Worm (Caenorhabditis elegans) whole organism, dauer: Measurements from ENCODE around the gene F48F5.6.

ENCODE experiments used
- unc-62 ChIP-seq: sonication (generic microtip); optimal IDR thresholded peaks from 2 replicates; lab custom pipeline; 2017; ENCODE audit warnings: missing biosample characterization, missing genetic modification reagents, missing genetic modification characterization

The F48F5.6 gene

ce11 chrV:20475029-20475428 is 22.0 kb upstream of the F48F5.6 start:
- TF ChIP-seq unc-62 (GFP tag; lab: Kevin White, UChicago): no peak

- TF ChIP-seq unc-62 (GFP tag; lab: Kevin White, UChicago): no peak
Observed at ce11 chrV:20470385-20470784, 17.4 kb upstream of the F48F5.6 start, which contains the start of gene B0250.8. Gene B0250.8 (minus strand): TSS chrV:20470485.

ce11 chrV:20464778-20465177 is 11.8 kb upstream of the F48F5.6 start:
- TF ChIP-seq unc-62 (GFP tag; lab: Kevin White, UChicago): no peak

- no peak for TF ChIP-seq unc-62 (GFP tag; lab: Kevin White, UChicago)
Observed at ce11 chrV:20460808-20461207, 7.8 kb upstream of the F48F5.6 start, which contains the start of gene B0250.18. Gene B0250.18 (minus strand): TSS chrV:20460908.

ce11 chrV:20457155-20457554 is 4.2 kb upstream of the F48F5.6 start:
- TF ChIP-seq unc-62 (GFP tag; lab: Kevin White, UChicago): no peak

ce11 chrV:20455637-20456036 is 2.7 kb upstream of the F48F5.6 start:
- no peak for TF ChIP-seq unc-62 (GFP tag; lab: Kevin White, UChicago)

ce11 chrV:20453811-20454210 is 827 bp upstream of the F48F5.6 start, which contains the start of gene srd-70:
Gene srd-70 (plus strand): TSS chrV:20454111.
- no peak for TF ChIP-seq unc-62 (GFP tag; lab: Kevin White, UChicago)

ce11 chrV:20451793-20452192 is 1.2 kb downstream of the F48F5.6 start:
- TF ChIP-seq unc-62 (GFP tag; lab: Kevin White, UChicago): no peak

- no peak for TF ChIP-seq unc-62 (GFP tag; lab: Kevin White, UChicago)
Observed at ce11 chrV:20445898-20446297, 7.1 kb downstream of the F48F5.6 start.

- TF ChIP-seq unc-62 (GFP tag; lab: Kevin White, UChicago): no peak
Observed at ce11 chrV:20425183-20425400, 27.9 kb downstream of the F48F5.6 start, which contains the start of the genes fce-2 and F48F5.8. Gene fce-2 (plus strand): TSS chrV:20425301. Gene F48F5.8 (plus strand): TSS chrV:20425342.

ce11 chrV:20424229-20425182 is 28.5 kb downstream of the F48F5.6 start:
- TF ChIP-seq unc-62 (GFP tag; lab: Kevin White, UChicago): no peak

ce11 chrV:20423428-20423827 is 29.6 kb downstream of the F48F5.6 start:
- no peak for TF ChIP-seq unc-62 (GFP tag; lab: Kevin White, UChicago)

ce11 chrV:20422738-20423137 is 30.2 kb downstream of the F48F5.6 start:
- no peak for TF ChIP-seq unc-62 (GFP tag; lab: Kevin White, UChicago)

- TF ChIP-seq unc-62 (GFP tag; lab: Kevin White, UChicago): no peak
Observed at ce11 chrV:20419643-20420042, 33.3 kb downstream of the F48F5.6 start.

ce11 chrV:20418768-20419167 is 34.2 kb downstream of the F48F5.6 start:
- no peak for TF ChIP-seq unc-62 (GFP tag; lab: Kevin White, UChicago)

ce11 chrV:20417809-20418208 is 35.2 kb downstream of the F48F5.6 start:
- no peak for TF ChIP-seq unc-62 (GFP tag; lab: Kevin White, UChicago)

- no peak for TF ChIP-seq unc-62 (GFP tag; lab: Kevin White, UChicago)
Observed at ce11 chrV:20416790-20417189, 36.2 kb downstream of the F48F5.6 start.
